Fruit fly (Drosophila melanogaster): Measurements from ENCODE around the gene CG32119.

The CG32119 gene

DNA sequence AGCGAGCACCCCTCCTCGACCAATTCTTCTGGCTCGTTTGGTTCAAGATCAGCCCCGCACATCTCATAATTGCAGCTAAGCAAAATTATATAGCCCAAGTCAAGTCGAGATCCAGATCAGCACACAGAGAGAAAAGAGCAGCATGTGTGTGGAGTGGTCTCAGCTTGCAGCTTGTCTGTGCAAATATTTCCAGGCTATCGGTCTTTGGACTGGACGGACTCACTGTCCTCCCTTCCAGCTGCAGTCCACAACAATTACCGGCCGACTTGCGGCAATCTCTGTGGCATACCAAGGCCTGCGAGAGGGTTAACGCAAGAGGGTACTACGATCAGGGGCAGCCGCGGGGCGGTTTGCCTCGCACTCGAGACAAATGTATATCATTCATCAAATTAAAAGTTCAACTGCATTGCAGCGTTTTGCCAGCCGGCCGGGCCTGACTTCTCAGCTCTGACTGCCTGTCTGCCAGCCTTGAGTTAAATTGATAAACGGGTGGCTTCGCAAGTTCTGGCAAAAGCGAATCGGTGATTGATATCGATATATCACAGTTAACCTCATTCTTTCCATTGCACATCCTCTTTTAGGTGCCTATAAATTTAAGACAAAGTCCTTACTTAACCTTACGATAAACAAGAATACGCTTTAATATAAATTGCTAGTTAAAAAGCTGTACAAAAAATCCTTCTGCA lies 7.0 kb upstream of the CG32119 start:
- TF ChIP-seq CG2678 (tag; optimal IDR thresholded peaks at IDR 0.05) (no peak), Optix (GFP tag; IDR thresholded peaks at IDR 0.05) (0 out of 3 replicates have a peak, but pooled peaks have one; percentile 6), Med (GFP tag) (peak; percentile 23), CG17829 (tag; optimal IDR thresholded peaks at IDR 0.05) (no peak), rib (GFP tag; IDR thresholded peaks at IDR 0.05) (0 out of 2 replicates have a peak, but pooled peaks have one; percentile 23)

DNA sequence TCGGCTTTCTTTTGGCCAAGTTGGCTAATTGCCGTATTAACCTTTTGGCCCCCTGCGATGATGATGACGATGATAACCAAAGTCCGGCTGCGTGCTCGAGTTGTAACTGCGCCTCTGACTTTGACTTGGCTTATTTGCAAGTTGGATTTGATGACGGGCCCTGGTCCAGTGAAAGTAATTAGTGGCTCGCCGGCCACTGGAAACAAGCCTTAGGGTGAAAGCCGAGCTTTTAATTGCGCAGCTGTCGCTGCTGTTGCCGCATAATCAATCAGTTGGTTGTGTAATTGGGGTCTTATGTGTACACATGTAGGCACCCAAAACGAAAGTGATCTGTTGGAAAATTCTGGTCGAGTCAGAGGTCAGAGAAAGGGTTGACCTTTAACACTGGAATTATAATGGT lies 5.8 kb upstream of the CG32119 start:
- TF ChIP-seq Doc2 (GFP tag; IDR thresholded peaks at IDR 0.05) (no peak), Adf1 (GFP tag; IDR thresholded peaks at IDR 0.05) (no peak), bigmax (GFP tag; optimal IDR thresholded peaks at IDR 0.05) (no peak), psq (GFP tag; optimal IDR thresholded peaks at IDR 0.05) (no peak), Med (GFP tag) (peak; percentile 22), CG9876 (GFP tag; optimal IDR thresholded peaks at IDR 0.05) (no peak), Atf3 (GFP tag; optimal IDR thresholded peaks at IDR 0.05) (no peak), Dfd (GFP tag; optimal IDR thresholded peaks at IDR 0.05) (no peak), jigr1 (GFP tag; IDR thresholded peaks at IDR 0.05) (no peak), Dip2 (GFP tag; IDR thresholded peaks at IDR 0.05) (no peak), hb (GFP tag; IDR thresholded peaks at IDR 0.05; ENCODE audit: partially characterized antibody) (no peak), mld (GFP tag; IDR thresholded peaks at IDR 0.05; ENCODE audit: partially characterized antibody) (no peak), Ets65A (GFP tag) (peak; percentile 76), Blimp-1 (GFP tag; optimal IDR thresholded peaks at IDR 0.05) (peak; percentile 56), Gug (GFP tag; IDR thresholded peaks at IDR 0.05) (no peak), wek (GFP tag; optimal IDR thresholded peaks at IDR 0.05) (no peak), Neu2 (GFP tag; optimal IDR thresholded peaks at IDR 0.05; ENCODE audit: borderline replicate concordance) (no peak), Awh (GFP tag; IDR thresholded peaks at IDR 0.05) (no peak), jing (GFP tag; optimal IDR thresholded peaks at IDR 0.05) (no peak), CG11456 (GFP tag; IDR thresholded peaks at IDR 0.05) (no peak), CG11560 (tag; IDR thresholded peaks at IDR 0.05) (no peak), Spps (tag; optimal IDR thresholded peaks at IDR 0.05) (no peak), Hr78 (GFP tag; optimal IDR thresholded peaks at IDR 0.05) (peak in 1 of 2 experiments; percentile 51), sug (tag; optimal IDR thresholded peaks at IDR 0.05) (no peak), sima (GFP tag; optimal IDR thresholded peaks at IDR 0.05) (no peak), Hey (tag; optimal IDR thresholded peaks at IDR 0.05) (no peak), Pdp1 (GFP tag; optimal IDR thresholded peaks at IDR 0.05) (peak in 1 of 2 experiments; percentile 3), Deaf1 (tag; optimal IDR thresholded peaks at IDR 0.05) (no peak), ato (GFP tag; IDR thresholded peaks at IDR 0.05; ENCODE audit: partially characterized antibody) (no peak), Xbp1 (GFP tag; optimal IDR thresholded peaks at IDR 0.05) (no peak), Bgb (GFP tag; IDR thresholded peaks at IDR 0.05; ENCODE audit: partially characterized antibody) (no peak), CG10979 (tag; optimal IDR thresholded peaks at IDR 0.05) (no peak), abd-A (tag; optimal IDR thresholded peaks at IDR 0.05) (no peak), CG16779 (GFP tag; IDR thresholded peaks at IDR 0.05) (no peak), dati (GFP tag; IDR thresholded peaks at IDR 0.05) (no peak), Dbx (GFP tag; IDR thresholded peaks at IDR 0.05) (no peak), hkb (optimal IDR thresholded peaks at IDR 0.05) (no peak), hkb (GFP tag; IDR thresholded peaks at IDR 0.05) (no peak), sob (GFP tag; IDR thresholded peaks at IDR 0.05) (no peak), CG15479 (GFP tag; optimal IDR thresholded peaks at IDR 0.05) (no peak), CG10321 (GFP tag; IDR thresholded peaks at IDR 0.05) (no peak)

All from whole organism, embryonic.